Fruit fly (Drosophila melanogaster): ENCODE measurements around the gene CG16888.

Gene CG16888

dm6 chr2L:13839744-13840151 lies 26.7 kb upstream of the CG16888 start (continued):
- TF ChIP-seq Ravus (GFP tag; IDR thresholded peaks at IDR 0.05): peak; percentile 48
- TF ChIP-seq CG6813 (GFP tag; optimal IDR thresholded peaks at IDR 0.05): peak; percentile 37
- peak; percentile 95 for TF ChIP-seq Med (GFP tag)
- TF ChIP-seq eyg (GFP tag; optimal IDR thresholded peaks at IDR 0.05): peak; percentile 65
- peak; percentile 61 for TF ChIP-seq HHEX (GFP tag; optimal IDR thresholded peaks at IDR 0.05)
- TF ChIP-seq CG14965 (GFP tag; optimal IDR thresholded peaks at IDR 0.05; ENCODE audit: borderline replicate concordance): no peak
- TF ChIP-seq CG10366 (GFP tag; IDR thresholded peaks at IDR 0.05): peak; percentile 84
- TF ChIP-seq D19A (tag; optimal IDR thresholded peaks at IDR 0.05): peak; percentile 85
- TF ChIP-seq CG4404 (GFP tag; IDR thresholded peaks at IDR 0.05): no peak; the same call in 1 of the 2 replicates
- TF ChIP-seq CG8924 (tag; optimal IDR thresholded peaks at IDR 0.05): peak; percentile 89
- TF ChIP-seq CG14014 (GFP tag; IDR thresholded peaks at IDR 0.05): peak; percentile 76
- peak; percentile 70 for TF ChIP-seq CG3838 (GFP tag; optimal IDR thresholded peaks at IDR 0.05)
- TF ChIP-seq toy (GFP tag; IDR thresholded peaks at IDR 0.05): 0 out of 2 replicates have a peak, but pooled peaks have one; percentile 26
- peak; percentile 90 for TF ChIP-seq Xbp1 (GFP tag; optimal IDR thresholded peaks at IDR 0.05)
- TF ChIP-seq pan (optimal IDR thresholded peaks at IDR 0.05): no peak
- peak in 1 of 2 experiments; percentile 77 for TF ChIP-seq pan (GFP tag; optimal IDR thresholded peaks at IDR 0.05 in 1 of 2, IDR thresholded peaks at IDR 0.05 in 1 of 2)
- TF ChIP-seq CG3726 (GFP tag; IDR thresholded peaks at IDR 0.05): 0 out of 3 replicates have a peak, but pooled peaks have one; percentile 71
- TF ChIP-seq slp2 (GFP tag; optimal IDR thresholded peaks at IDR 0.05): peak; percentile 80
- no peak for TF ChIP-seq CG13894 (tag; optimal IDR thresholded peaks at IDR 0.05)
- TF ChIP-seq H15 (GFP tag; IDR thresholded peaks at IDR 0.05): 0 out of 3 replicates have a peak, but pooled peaks have one; percentile 42
- TF ChIP-seq CG17361 (GFP tag; IDR thresholded peaks at IDR 0.05): peak; percentile 89
- TF ChIP-seq CG10321 (GFP tag; IDR thresholded peaks at IDR 0.05): no peak
- peak; percentile 84 for TF ChIP-seq CG15269 (tag; optimal IDR thresholded peaks at IDR 0.05)
- peak; percentile 59 for TF ChIP-seq stc (GFP tag; IDR thresholded peaks at IDR 0.05)
- peak; percentile 40 for TF ChIP-seq sug (tag; optimal IDR thresholded peaks at IDR 0.05)
- peak; percentile 80 for TF ChIP-seq Ptx1 (GFP tag; IDR thresholded peaks at IDR 0.05)
- peak; percentile 75 for TF ChIP-seq dmrt11E (tag; optimal IDR thresholded peaks at IDR 0.05)
- TF ChIP-seq CG9932 (GFP tag; IDR thresholded peaks at IDR 0.05): peak; percentile 58; the same call in 1 of the 2 replicates
- TF ChIP-seq Meics (GFP tag; optimal IDR thresholded peaks at IDR 0.05): peak; percentile 79
- no peak for TF ChIP-seq tx (GFP tag; optimal IDR thresholded peaks at IDR 0.05)
- no peak for TF ChIP-seq Sry-β (GFP tag; optimal IDR thresholded peaks at IDR 0.05)
- no peak for TF ChIP-seq Opbp (GFP tag; IDR thresholded peaks at IDR 0.05; ENCODE audit: partially characterized antibody)
- peak; percentile 4 for TF ChIP-seq Atf3 (GFP tag; optimal IDR thresholded peaks at IDR 0.05)
- peak; percentile 90 for TF ChIP-seq so (GFP tag; IDR thresholded peaks at IDR 0.05)
- TF ChIP-seq Lhr (GFP tag; optimal IDR thresholded peaks at IDR 0.05): peak; percentile 63
- TF ChIP-seq gcm (GFP tag; optimal IDR thresholded peaks at IDR 0.05): peak; percentile 67
- no peak for TF ChIP-seq gt (GFP tag; IDR thresholded peaks at IDR 0.05)
- peak; percentile 73 for TF ChIP-seq lab (GFP tag; optimal IDR thresholded peaks at IDR 0.05)
- TF ChIP-seq CG3407 (GFP tag; optimal IDR thresholded peaks at IDR 0.05): peak; percentile 66
- TF ChIP-seq CG5245 (GFP tag; optimal IDR thresholded peaks at IDR 0.05): peak; percentile 85
- peak in 1 of 2 experiments; percentile 17 for TF ChIP-seq crp (GFP tag; optimal IDR thresholded peaks at IDR 0.05)
- peak; percentile 68 for TF ChIP-seq E2f1 (GFP tag; IDR thresholded peaks at IDR 0.05)
- TF ChIP-seq CG1603 (tag; optimal IDR thresholded peaks at IDR 0.05): peak; percentile 11
- TF ChIP-seq CG14441 (GFP tag; IDR thresholded peaks at IDR 0.05): peak; percentile 72
- no peak for TF ChIP-seq B-H2 (GFP tag; optimal IDR thresholded peaks at IDR 0.05)
- TF ChIP-seq Ets97D (GFP tag; optimal IDR thresholded peaks at IDR 0.05): peak; percentile 57
- TF ChIP-seq NfI (GFP tag; optimal IDR thresholded peaks at IDR 0.05): peak; percentile 78

Measured in whole organism, embryonic.